Fruit fly (Drosophila melanogaster) whole organism, embryonic: ENCODE measurements around the gene Gsc.

Experiments used
- Blimp-1 ChIP-seq: fragments of 200-800 bp; sonication (Bioruptor generic); optimal IDR thresholded peaks from 3 replicates; lab custom pipeline; 2018; ENCODE audit warnings: missing biosample characterization, missing genetic modification characterization, mild to moderate bottlenecking, moderate library complexity, missing genetic modification reagents
- C15 ChIP-seq: fragments of 200-800 bp; sonication (Bioruptor generic); IDR thresholded peaks from 3 replicates; pipeline ENCODE4 v1.3.6; 2022; ENCODE audit warnings: missing biosample characterization, missing genetic modification characterization
- CG11247 ChIP-seq: fragments of 200-800 bp; sonication (Bioruptor generic); IDR thresholded peaks from 2 replicates; pipeline ENCODE4 v1.3.6; 2022; ENCODE audit warnings: missing biosample characterization, missing genetic modification characterization
- CG13296 ChIP-seq: fragments of 200-800 bp; sonication (Bioruptor generic); optimal IDR thresholded peaks from 3 replicates; lab custom pipeline; 2018; ENCODE audit warnings: missing biosample characterization, mild to moderate bottlenecking, missing genetic modification characterization
- CG16779 ChIP-seq: fragments of 200-800 bp; sonication (Bioruptor generic); IDR thresholded peaks from 2 replicates; pipeline ENCODE4 v1.3.6; 2022; ENCODE audit warnings: missing biosample characterization, missing genetic modification characterization
- CG16815 ChIP-seq: fragments of 200-800 bp; sonication (Bioruptor generic); optimal IDR thresholded peaks from 3 replicates; lab custom pipeline; 2017; ENCODE audit warnings: missing biosample characterization, mild to moderate bottlenecking, missing genetic modification characterization
- CG1832 ChIP-seq: fragments of 200-800 bp; sonication (Bioruptor generic); optimal IDR thresholded peaks from 2 replicates; lab custom pipeline; 2017; ENCODE audit warnings: missing biosample characterization, mild to moderate bottlenecking, missing genetic modification characterization, inconsistent platforms
- CG2199 ChIP-seq: fragments of 200-800 bp; sonication (Bioruptor generic); IDR thresholded peaks from 3 replicates; pipeline ENCODE4 v1.3.6; 2022; ENCODE audit warnings: missing biosample characterization, missing genetic modification characterization
- CG3163 ChIP-seq: fragments of 200-800 bp; sonication (Bioruptor generic); optimal IDR thresholded peaks from 3 replicates; lab custom pipeline; 2016; ENCODE audit warnings: missing biosample characterization, missing genetic modification characterization
- CG33557 ChIP-seq: fragments of 200-800 bp; sonication (Bioruptor generic); optimal IDR thresholded peaks from 2 replicates; lab custom pipeline; 2019; ENCODE audit warnings: missing biosample characterization, mild to moderate bottlenecking, missing genetic modification characterization, moderate library complexity
- CG42726 ChIP-seq: fragments of 200-800 bp; sonication (Bioruptor generic); IDR thresholded peaks from 2 replicates; pipeline ENCODE4 v1.3.6; 2022; ENCODE audit warnings: missing biosample characterization, missing genetic modification characterization; ENCODE audit not compliant: partially characterized antibody
- CG4854 ChIP-seq: fragments of 200-800 bp; sonication (Bioruptor generic); optimal IDR thresholded peaks from 2 replicates; lab custom pipeline; 2016; ENCODE audit warnings: missing biosample characterization, missing genetic modification characterization, inconsistent platforms
- CG6254 ChIP-seq: fragments of 200-800 bp; sonication (Bioruptor generic); optimal IDR thresholded peaks from 3 replicates; lab custom pipeline; 2017; ENCODE audit warnings: mild to moderate bottlenecking, missing biosample characterization, missing genetic modification reagents, missing genetic modification characterization
- CG6765 ChIP-seq: fragments of 200-800 bp; sonication (Bioruptor generic); optimal IDR thresholded peaks from 3 replicates; lab custom pipeline; 2017; ENCODE audit warnings: missing biosample characterization, mild to moderate bottlenecking, missing genetic modification characterization
- CG9727 ChIP-seq: fragments of 200-800 bp; sonication (Bioruptor generic); optimal IDR thresholded peaks from 3 replicates; lab custom pipeline; 2017; ENCODE audit warnings: missing biosample characterization, mild to moderate bottlenecking, missing genetic modification characterization
- CG9817 ChIP-seq: fragments of 200-800 bp; sonication (Bioruptor generic); optimal IDR thresholded peaks from 2 replicates; lab custom pipeline; 2018; ENCODE audit warnings: missing biosample characterization, mild to moderate bottlenecking, missing genetic modification characterization, moderate library complexity
- Eip74EF ChIP-seq, 2 experiments: fragments of 200-800 bp in 1 of 2; fragments of >200 bp in 1 of 2; sonication (Bioruptor generic) in 1 of 2; optimal IDR thresholded peaks; 2 replicates each; lab custom pipeline; 2017 to 2019; ENCODE audit warnings: missing biosample characterization in 2 of 2, missing genetic modification characterization in 2 of 2, mild to moderate bottlenecking in 1 of 2, moderate library complexity in 1 of 2
- Elba2 ChIP-seq: fragments of 200-800 bp; sonication (Bioruptor generic); optimal IDR thresholded peaks from 3 replicates; lab custom pipeline; 2016; ENCODE audit warnings: missing biosample characterization, missing genetic modification characterization
- Fer1 ChIP-seq: fragments of 200-800 bp; sonication (Bioruptor generic); optimal IDR thresholded peaks from 2 replicates; lab custom pipeline; 2017; ENCODE audit warnings: missing biosample characterization, mild to moderate bottlenecking, missing genetic modification characterization
- H15 ChIP-seq: fragments of 200-800 bp; sonication (Bioruptor generic); IDR thresholded peaks from 3 replicates; pipeline ENCODE4 v1.3.6; 2022; ENCODE audit warnings: missing biosample characterization, missing genetic modification characterization
- Hand ChIP-seq: fragments of 200-800 bp; sonication (Bioruptor generic); optimal IDR thresholded peaks from 2 replicates; lab custom pipeline; 2017; ENCODE audit warnings: mild to moderate bottlenecking, missing biosample characterization, missing genetic modification reagents, missing genetic modification characterization
- Hey ChIP-seq: fragments of 200-800 bp; sonication (Bioruptor generic); optimal IDR thresholded peaks from 3 replicates; lab custom pipeline; 2018; ENCODE audit warnings: missing biosample characterization, mild to moderate bottlenecking, missing genetic modification characterization
- HmgZ ChIP-seq: fragments of 200-800 bp; sonication (Bioruptor generic); optimal IDR thresholded peaks from 2 replicates; lab custom pipeline; 2018; ENCODE audit warnings: missing biosample characterization, mild to moderate bottlenecking, missing genetic modification characterization
- Hmx ChIP-seq: fragments of 200-800 bp; sonication (Bioruptor generic); optimal IDR thresholded peaks from 2 replicates; lab custom pipeline; 2016; ENCODE audit warnings: missing biosample characterization, missing genetic modification characterization
- Mad ChIP-seq: fragments of 200-800 bp; sonication (Bioruptor generic); optimal IDR thresholded peaks from 2 replicates; lab custom pipeline; 2016; ENCODE audit warnings: missing biosample characterization, missing genetic modification characterization
- Max ChIP-seq: fragments of 200-800 bp; sonication (Bioruptor generic); optimal IDR thresholded peaks from 2 replicates; lab custom pipeline; 2016; ENCODE audit warnings: missing biosample characterization, mild to moderate bottlenecking, missing genetic modification characterization
- Nf-YA ChIP-seq: fragments of 200-800 bp; sonication (Bioruptor generic); IDR thresholded peaks from 2 replicates; pipeline ENCODE4 v1.3.6; 2022; ENCODE audit warnings: missing biosample characterization, missing genetic modification characterization
- Oaz ChIP-seq: fragments of 200-800 bp; sonication (Bioruptor generic); IDR thresholded peaks from 2 replicates; pipeline ENCODE4 v1.3.6; 2022; ENCODE audit warnings: missing biosample characterization, missing genetic modification characterization
- Ravus ChIP-seq: fragments of 200-800 bp; sonication (Bioruptor generic); IDR thresholded peaks from 2 replicates; pipeline ENCODE4 v1.3.6; 2022; ENCODE audit warnings: missing biosample characterization, missing genetic modification characterization
- Spps ChIP-seq: fragments of 200-800 bp; sonication (Bioruptor generic); optimal IDR thresholded peaks from 2 replicates; lab custom pipeline; 2018; ENCODE audit warnings: missing biosample characterization, mild to moderate bottlenecking, missing genetic modification characterization
- Sry-δ ChIP-seq: fragments of 200-800 bp; sonication (Bioruptor generic); optimal IDR thresholded peaks from 2 replicates; lab custom pipeline; 2016; ENCODE audit warnings: missing biosample characterization, missing genetic modification characterization
- Taf1 ChIP-seq: fragments of 200-800 bp; sonication (Bioruptor generic); IDR thresholded peaks from 2 replicates; pipeline ENCODE4 v1.3.6; 2022; ENCODE audit warnings: missing biosample characterization, missing genetic modification characterization
- ab ChIP-seq: fragments of 200-800 bp; sonication (Bioruptor generic); optimal IDR thresholded peaks from 2 replicates; lab custom pipeline; 2016; ENCODE audit warnings: missing biosample characterization, missing genetic modification characterization
- al ChIP-seq: fragments of 200-800 bp; sonication (Bioruptor generic); IDR thresholded peaks from 2 replicates; pipeline ENCODE4 v1.3.6; 2022; ENCODE audit warnings: missing biosample characterization, missing genetic modification characterization
- cwo ChIP-seq: fragments of 200-800 bp; sonication (Bioruptor generic); optimal IDR thresholded peaks from 3 replicates; lab custom pipeline; 2017; ENCODE audit warnings: missing biosample characterization, missing genetic modification characterization, mild to moderate bottlenecking, moderate library complexity, missing genetic modification reagents
- dmrt99B ChIP-seq: fragments of 200-800 bp; sonication (Bioruptor generic); optimal IDR thresholded peaks from 2 replicates; lab custom pipeline; 2018; ENCODE audit warnings: missing biosample characterization, mild to moderate bottlenecking, missing genetic modification characterization, moderate library complexity
- emc ChIP-seq: fragments of 200-800 bp; sonication (Bioruptor generic); optimal IDR thresholded peaks from 2 replicates; lab custom pipeline; 2016; ENCODE audit warnings: missing biosample characterization, missing genetic modification characterization
- esg ChIP-seq: fragments of 200-800 bp; sonication (Bioruptor generic); conservative IDR thresholded peaks from 2 replicates; pipeline ENCODE4 v1.3.6; 2022; ENCODE audit warnings: missing biosample characterization, missing genetic modification characterization
- fru ChIP-seq: fragments of >200 bp; optimal IDR thresholded peaks from 2 replicates; lab custom pipeline; 2017
- ftz-f1 ChIP-seq: fragments of 200-800 bp; sonication (Bioruptor generic); optimal IDR thresholded peaks from 2 replicates; lab custom pipeline; 2016; ENCODE audit warnings: missing biosample characterization, missing genetic modification characterization
- lab ChIP-seq: fragments of 200-800 bp; sonication (Bioruptor generic); optimal IDR thresholded peaks from 3 replicates; lab custom pipeline; 2017; ENCODE audit warnings: missing biosample characterization, missing genetic modification characterization, mild to moderate bottlenecking, moderate library complexity, missing genetic modification reagents
- repo ChIP-seq: fragments of 200-800 bp; sonication (Bioruptor generic); optimal IDR thresholded peaks from 2 replicates; lab custom pipeline; 2016; ENCODE audit warnings: missing biosample characterization, missing genetic modification characterization
- rib ChIP-seq: fragments of 200-800 bp; sonication (Bioruptor generic); IDR thresholded peaks from 2 replicates; pipeline ENCODE4 v1.3.6; 2022; ENCODE audit warnings: missing biosample characterization, missing genetic modification characterization
- run ChIP-seq: fragments of 200-800 bp; sonication (Bioruptor generic); optimal IDR thresholded peaks from 3 replicates; lab custom pipeline; 2018; ENCODE audit warnings: missing biosample characterization, mild to moderate bottlenecking, missing genetic modification characterization
- seq ChIP-seq: fragments of 200-800 bp; sonication (Bioruptor generic); IDR thresholded peaks from 2 replicates; pipeline ENCODE4 v1.3.6; 2022; ENCODE audit warnings: missing biosample characterization, missing genetic modification characterization
- sisA ChIP-seq: fragments of 200-800 bp; sonication (Bioruptor generic); IDR thresholded peaks from 2 replicates; pipeline ENCODE4 v1.3.6; 2022; ENCODE audit warnings: missing biosample characterization, missing genetic modification characterization
- sna ChIP-seq: fragments of 200-800 bp; sonication (Bioruptor generic); IDR thresholded peaks from 2 replicates; pipeline ENCODE4 v1.3.6; 2022; ENCODE audit warnings: missing biosample characterization, missing genetic modification characterization; ENCODE audit not compliant: partially characterized antibody
- tap ChIP-seq: fragments of 200-800 bp; optimal IDR thresholded peaks from 3 replicates; lab custom pipeline; 2019; ENCODE audit warnings: missing biosample characterization, mild to moderate bottlenecking, missing genetic modification characterization, moderate library complexity
- tio ChIP-seq: fragments of 200-800 bp; sonication (Bioruptor generic); optimal IDR thresholded peaks from 2 replicates; lab custom pipeline; 2017; ENCODE audit warnings: missing biosample characterization, missing genetic modification characterization, inconsistent platforms
- unpg ChIP-seq: fragments of 200-800 bp; sonication (Bioruptor generic); optimal IDR thresholded peaks from 3 replicates; lab custom pipeline; 2018; ENCODE audit warnings: missing biosample characterization, mild to moderate bottlenecking, missing genetic modification characterization, moderate library complexity
- wdn ChIP-seq: fragments of 200-800 bp; sonication (Bioruptor generic); IDR thresholded peaks from 2 replicates; pipeline ENCODE4 v1.3.6; 2022; ENCODE audit warnings: missing biosample characterization, missing genetic modification characterization
- zen ChIP-seq: fragments of 200-800 bp; sonication (Bioruptor generic); optimal IDR thresholded peaks from 3 replicates; lab custom pipeline; 2018; ENCODE audit warnings: missing biosample characterization, mild to moderate bottlenecking, missing genetic modification characterization, moderate library complexity

The Gsc gene

dm6 chr2L:568030-568429 is 26.5 kb downstream of the Gsc start, which contains the start of the genes Nle and Sf3b1 (continued):
- TF ChIP-seq Hand (GFP tag; lab: Kevin White, UChicago) (no peak), Hey (tag; lab: Kevin White, UChicago) (no peak), Mad (GFP tag; lab: Kevin White, UChicago) (no peak), Blimp-1 (GFP tag; lab: Kevin White, UChicago) (no peak), wdn (GFP tag; lab: Robert Waterston, UW) (no peak), CG1832 (GFP tag; lab: Kevin White, UChicago) (no peak), cwo (GFP tag; lab: Kevin White, UChicago) (peak; percentile 97), Ravus (GFP tag; lab: Robert Waterston, UW) (no peak), CG6254 (no peak), sna (GFP tag; lab: Robert Waterston, UW) (peak; percentile 97), CG16815 (GFP tag; lab: Kevin White, UChicago) (no peak), HmgZ (tag; lab: Kevin White, UChicago) (peak; percentile 35), fru (no peak), repo (GFP tag; lab: Kevin White, UChicago) (peak; percentile 16), Sry-δ (GFP tag; lab: Kevin White, UChicago) (peak; percentile 93), al (GFP tag; lab: Robert Waterston, UW) (no peak), zen (tag; lab: Kevin White, UChicago) (peak; percentile 48), lab (no peak), CG6765 (GFP tag; lab: Kevin White, UChicago) (no peak), Elba2 (GFP tag; lab: Kevin White, UChicago) (peak; percentile 68), sisA (peak; percentile 29; the same call in 1 of the 2 replicates), CG11247 (no peak), CG33557 (GFP tag; lab: Kevin White, UChicago) (peak; percentile 53), Oaz (GFP tag; lab: Robert Waterston, UW) (no peak), Fer1 (GFP tag; lab: Kevin White, UChicago) (peak; percentile 46), ftz-f1 (peak; percentile 20), CG42726 (GFP tag; lab: Robert Waterston, UW) (peak; percentile 89; the same call in 1 of the 2 replicates), CG4854 (GFP tag; lab: Kevin White, UChicago) (no peak), run (tag; lab: Kevin White, UChicago) (no peak), CG9727 (GFP tag; lab: Kevin White, UChicago) (peak; percentile 18), rib (GFP tag; lab: Robert Waterston, UW) (no peak), H15 (GFP tag; lab: Robert Waterston, UW) (no peak), ab (GFP tag; lab: Kevin White, UChicago) (no peak), Hmx (GFP tag; lab: Kevin White, UChicago) (no peak), CG2199 (GFP tag; lab: Robert Waterston, UW) (no peak), Nf-YA (no peak), CG16779 (GFP tag; lab: Robert Waterston, UW) (no peak), CG13296 (GFP tag; lab: Kevin White, UChicago) (no peak), seq (GFP tag; lab: Robert Waterston, UW) (no peak), dmrt99B (tag; lab: Kevin White, UChicago) (no peak), CG9817 (tag; lab: Kevin White, UChicago) (peak; percentile 76), Spps (tag; lab: Kevin White, UChicago) (peak; percentile 31), tap (tag; lab: Kevin White, UChicago) (no peak), Taf1 (GFP tag; lab: Robert Waterston, UW) (no peak), C15 (GFP tag; lab: Robert Waterston, UW) (no peak), tio (GFP tag; lab: Kevin White, UChicago) (no peak), CG3163 (no peak), esg (0 out of 2 replicates have a peak, but pooled peaks have one; percentile 4), Eip74EF (GFP tag; optimal IDR thresholded peaks at IDR 0.05; lab: Kevin White, UChicago) (no peak), Max (GFP tag; lab: Kevin White, UChicago) (peak; percentile 89), emc (GFP tag; lab: Kevin White, UChicago) (no peak), unpg (GFP tag; lab: Kevin White, UChicago) (no peak)
